Worm (Caenorhabditis elegans): Measurements from ENCODE around the gene cpt-4.
A peak's percentile ranks its signal among the peaks of the same experiment; 100 is the strongest.

cpt-4 gene

DNA sequence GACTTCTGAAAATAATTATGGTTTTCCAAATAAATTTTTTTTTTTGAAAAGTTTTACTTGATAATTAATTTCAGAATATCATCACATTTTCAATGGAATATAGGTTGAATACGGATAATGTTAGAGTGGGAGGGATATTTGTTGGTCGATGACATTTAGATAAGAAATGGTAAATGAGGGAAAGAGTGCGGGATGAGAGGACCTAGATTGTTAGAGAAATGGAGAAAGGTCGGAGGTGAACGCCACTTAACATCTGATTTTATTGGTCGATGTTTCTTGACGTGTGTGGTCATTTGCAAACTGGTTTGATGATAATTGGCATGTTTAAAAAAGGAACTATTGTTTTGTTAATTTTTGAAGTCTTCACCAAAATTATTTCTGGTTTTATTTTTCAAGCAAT lies 10.9 kb upstream of the cpt-4 start:
- TF ChIP-seq unc-55 (GFP tag; optimal IDR thresholded peaks at IDR 0.05) (no peak), lin-11 (tag; optimal IDR thresholded peaks at IDR 0.05) (no peak), nhr-25 (tag; optimal IDR thresholded peaks at IDR 0.05) (peak; percentile 27), egl-27 (tag; optimal IDR thresholded peaks at IDR 0.05) (no peak), nhr-6 (tag; optimal IDR thresholded peaks at IDR 0.05) (no peak), nhr-23 (tag; optimal IDR thresholded peaks at IDR 0.05) (no peak)

DNA sequence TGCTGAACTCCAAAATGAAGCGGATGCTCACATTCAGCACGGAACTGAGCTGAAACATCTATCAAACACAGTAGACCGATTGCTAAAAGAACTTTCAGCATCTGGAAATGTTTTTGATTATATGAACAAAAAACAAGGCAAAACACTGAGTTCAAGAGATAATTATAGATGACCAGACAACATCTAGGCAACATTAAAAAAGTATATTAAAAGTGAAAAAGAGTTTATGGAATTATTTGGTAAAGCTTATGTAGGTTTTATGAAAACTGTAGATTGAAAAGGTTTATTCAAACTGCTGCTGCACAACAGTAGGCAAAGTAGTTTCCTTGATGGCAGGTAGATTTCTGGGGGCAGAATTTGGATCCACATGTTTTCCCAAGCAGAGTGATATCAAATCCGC lies 8.8 kb upstream of the cpt-4 start, which contains the start of gene K11D12.7:
TSS of gene K11D12.7 (minus strand) at position 101 of the 400 bp plus-strand sequence.
- no peak for TF ChIP-seq ztf-1 (GFP tag; conservative IDR thresholded peaks at IDR 0.05)
- TF ChIP-seq blmp-1 (tag; optimal IDR thresholded peaks at IDR 0.05; ENCODE audit: insufficient read depth), result no peak
- no peak for TF ChIP-seq lin-39 (tag; optimal IDR thresholded peaks at IDR 0.05)
- TF ChIP-seq ZK546.5 (tag; optimal IDR thresholded peaks at IDR 0.05), result no peak
- TF ChIP-seq egl-27 (tag; optimal IDR thresholded peaks at IDR 0.05), result no peak
- TF ChIP-seq mbf-1 (tag; optimal IDR thresholded peaks at IDR 0.05), result no peak
- TF ChIP-seq sma-9 (GFP tag; optimal IDR thresholded peaks at IDR 0.05), result no peak
- no peak for TF ChIP-seq sma-9 (tag; optimal IDR thresholded peaks at IDR 0.05)
- TF ChIP-seq ceh-82 (tag; optimal IDR thresholded peaks at IDR 0.05), result no peak
- TF ChIP-seq nhr-25 (tag; optimal IDR thresholded peaks at IDR 0.05), result no peak
- no peak for TF ChIP-seq fos-1 (tag; optimal IDR thresholded peaks at IDR 0.05)
- no peak for TF ChIP-seq R02D3.7 (tag; optimal IDR thresholded peaks at IDR 0.05)

DNA sequence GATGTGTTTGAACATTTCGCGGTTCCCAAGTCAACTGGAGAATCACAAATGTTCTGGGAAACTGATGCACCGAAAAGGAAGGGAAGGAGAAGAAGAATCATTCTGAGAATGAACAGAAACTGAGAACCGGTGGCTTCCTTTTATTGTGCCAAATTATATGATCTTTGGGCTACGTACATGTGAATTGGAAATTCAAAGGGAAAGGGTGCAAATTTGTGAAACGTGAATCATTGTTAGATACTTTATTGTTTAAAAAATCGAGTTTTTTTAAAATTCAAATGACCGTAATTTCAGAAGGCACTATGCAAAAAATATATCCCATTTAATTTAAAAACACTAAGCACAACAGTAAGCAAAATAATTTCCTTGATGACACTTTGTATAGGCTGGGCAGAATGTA lies 7.5 kb upstream of the cpt-4 start, which contains the start of gene K11D12.6:
TSS of gene K11D12.6 (minus strand) at position 101 of the 400 bp plus-strand sequence.
- TF ChIP-seq Y55F3AM.14 (GFP tag; optimal IDR thresholded peaks at IDR 0.05), result no peak
- TF ChIP-seq nhr-6 (tag; optimal IDR thresholded peaks at IDR 0.05), result no peak
- TF ChIP-seq dmd-4 (tag; optimal IDR thresholded peaks at IDR 0.05), result no peak
- TF ChIP-seq nhr-21 (tag; optimal IDR thresholded peaks at IDR 0.05), result no peak
- TF ChIP-seq nhr-129 (tag; optimal IDR thresholded peaks at IDR 0.05), result no peak
- no peak for TF ChIP-seq lin-39 (tag; optimal IDR thresholded peaks at IDR 0.05)
- TF ChIP-seq F13H6.1 (tag; optimal IDR thresholded peaks at IDR 0.05), result no peak
- TF ChIP-seq gmeb-1 (tag; optimal IDR thresholded peaks at IDR 0.05), result no peak
- no peak for TF ChIP-seq nhr-10 (tag; optimal IDR thresholded peaks at IDR 0.05)
- TF ChIP-seq ztf-1 (GFP tag; conservative IDR thresholded peaks at IDR 0.05), result no peak
- no peak for TF ChIP-seq blmp-1 (tag; optimal IDR thresholded peaks at IDR 0.05; ENCODE audit: insufficient read depth)
- TF ChIP-seq aly-2 (tag; optimal IDR thresholded peaks at IDR 0.05), result no peak

DNA sequence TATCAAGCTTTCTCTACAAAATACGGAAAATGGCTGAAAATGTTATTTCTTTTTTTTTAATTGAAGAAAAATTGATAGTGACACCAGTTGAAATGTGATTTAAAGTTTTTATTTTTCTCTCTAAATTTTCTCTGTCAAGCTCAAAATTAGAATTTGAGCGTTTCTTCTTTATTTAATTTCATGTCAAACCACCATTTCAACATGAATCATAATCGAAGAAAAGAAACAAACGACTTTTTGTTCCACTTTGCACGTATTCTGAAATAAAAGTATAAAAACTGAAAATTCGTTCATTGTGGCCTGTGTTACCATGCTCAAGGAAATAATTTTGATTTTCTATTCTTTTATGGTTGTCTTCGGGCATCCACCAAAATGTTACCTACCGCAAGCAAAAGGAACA lies 5.6 kb upstream of the cpt-4 start, which contains the start of gene K11D12.13:
TSS of gene K11D12.13 (plus strand) at position 301 of the 400 bp plus-strand sequence.
- TF ChIP-seq alr-1 (tag; optimal IDR thresholded peaks at IDR 0.05) (no peak), ceh-16 (tag; optimal IDR thresholded peaks at IDR 0.05) (no peak), elt-3 (tag; optimal IDR thresholded peaks at IDR 0.05) (no peak), mdl-1 (tag; optimal IDR thresholded peaks at IDR 0.05) (no peak), elt-1 (tag; optimal IDR thresholded peaks at IDR 0.05) (no peak), nhr-10 (tag; optimal IDR thresholded peaks at IDR 0.05) (no peak), aly-2 (tag; optimal IDR thresholded peaks at IDR 0.05) (no peak), sem-4 (tag; optimal IDR thresholded peaks at IDR 0.05) (no peak), sma-3 (GFP tag; optimal IDR thresholded peaks at IDR 0.05) (no peak), ZK546.5 (tag; optimal IDR thresholded peaks at IDR 0.05) (no peak), ztf-1 (GFP tag; conservative IDR thresholded peaks at IDR 0.05) (no peak), nhr-6 (tag; optimal IDR thresholded peaks at IDR 0.05) (no peak), gmeb-1 (tag; optimal IDR thresholded peaks at IDR 0.05) (no peak)

DNA sequence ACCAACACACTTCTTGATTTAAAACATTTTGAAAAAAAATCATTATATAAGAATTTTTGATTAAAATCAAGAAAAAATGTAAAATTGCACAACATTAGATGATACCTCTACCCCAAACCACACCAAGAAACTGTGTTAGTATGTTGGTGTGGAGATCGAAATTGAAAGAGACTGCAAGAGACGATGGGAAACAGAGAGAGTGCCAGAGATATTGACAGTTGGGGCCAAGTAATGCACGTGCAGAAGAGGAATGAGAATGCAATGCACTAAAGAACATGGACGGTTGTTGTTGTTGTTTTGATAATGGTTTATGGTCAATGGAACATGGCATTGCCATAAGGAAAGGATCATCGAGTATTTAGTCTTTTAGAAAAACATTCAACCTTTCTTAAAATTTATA lies 4.7 kb upstream of the cpt-4 start:
- TF ChIP-seq crh-2 (tag; optimal IDR thresholded peaks at IDR 0.05) (peak; percentile 13), fos-1 (tag; optimal IDR thresholded peaks at IDR 0.05) (peak; percentile 24), peb-1 (tag; optimal IDR thresholded peaks at IDR 0.05) (no peak), nhr-10 (tag; optimal IDR thresholded peaks at IDR 0.05) (no peak), nhr-129 (tag; optimal IDR thresholded peaks at IDR 0.05) (peak; percentile 72), gmeb-1 (tag; optimal IDR thresholded peaks at IDR 0.05) (no peak), sma-9 (GFP tag; optimal IDR thresholded peaks at IDR 0.05) (peak; percentile 66), sma-9 (tag; optimal IDR thresholded peaks at IDR 0.05) (no peak), F13H6.1 (tag; optimal IDR thresholded peaks at IDR 0.05) (peak; percentile 15), sma-3 (GFP tag; optimal IDR thresholded peaks at IDR 0.05) (no peak), dmd-4 (tag; optimal IDR thresholded peaks at IDR 0.05) (no peak), mdl-1 (tag; optimal IDR thresholded peaks at IDR 0.05) (peak; percentile 53 to 62), nhr-6 (tag; optimal IDR thresholded peaks at IDR 0.05) (no peak)

Measured in whole organism, L2 larva.